Fruit fly (Drosophila melanogaster) whole organism, embryonic: ENCODE results near the gene sky.

Experiments
- Ada2b ChIP-seq: fragments of 200-800 bp; sonication (Bioruptor generic); IDR thresholded peaks from 2 replicates; pipeline ENCODE4 v1.3.6; 2022; ENCODE audit warnings: missing biosample characterization, missing genetic modification characterization
- Asciz ChIP-seq: fragments of 200-800 bp; sonication (Bioruptor generic); optimal IDR thresholded peaks from 2 replicates; lab custom pipeline; 2017; ENCODE audit warnings: missing biosample characterization, mild to moderate bottlenecking, missing genetic modification characterization, missing genetic modification reagents
- Atf3 ChIP-seq: fragments of 200-800 bp; sonication (Bioruptor generic); optimal IDR thresholded peaks from 3 replicates; lab custom pipeline; 2016; ENCODE audit warnings: missing biosample characterization, missing genetic modification characterization
- Atf6 ChIP-seq: fragments of 200-800 bp; sonication (Bioruptor generic); IDR thresholded peaks from 2 replicates; pipeline ENCODE4 v1.3.6; 2022; ENCODE audit warnings: missing biosample characterization, missing genetic modification characterization
- CG10654 ChIP-seq: fragments of 200-800 bp; sonication (Bioruptor generic); optimal IDR thresholded peaks from 2 replicates; lab custom pipeline; 2016; ENCODE audit warnings: missing biosample characterization, missing genetic modification characterization
- CG12391 ChIP-seq: fragments of 200-800 bp; sonication (Bioruptor generic); optimal IDR thresholded peaks from 3 replicates; lab custom pipeline; 2018; ENCODE audit warnings: missing biosample characterization, mild to moderate bottlenecking, missing genetic modification characterization, moderate library complexity
- CG12659 ChIP-seq: fragments of 200-800 bp; sonication (Bioruptor generic); optimal IDR thresholded peaks from 3 replicates; lab custom pipeline; 2017; ENCODE audit warnings: mild to moderate bottlenecking, missing biosample characterization, missing genetic modification reagents, missing genetic modification characterization
- CG13296 ChIP-seq: fragments of 200-800 bp; sonication (Bioruptor generic); optimal IDR thresholded peaks from 3 replicates; lab custom pipeline; 2018; ENCODE audit warnings: missing biosample characterization, mild to moderate bottlenecking, missing genetic modification characterization
- CG13775 ChIP-seq: fragments of 200-800 bp; sonication (Bioruptor generic); optimal IDR thresholded peaks from 3 replicates; lab custom pipeline; 2017; ENCODE audit warnings: missing biosample characterization, mild to moderate bottlenecking, missing genetic modification characterization
- CG16779 ChIP-seq: fragments of 200-800 bp; sonication (Bioruptor generic); IDR thresholded peaks from 2 replicates; pipeline ENCODE4 v1.3.6; 2022; ENCODE audit warnings: missing biosample characterization, missing genetic modification characterization
- CG2202 ChIP-seq: fragments of 200-800 bp; sonication (Bioruptor generic); optimal IDR thresholded peaks from 2 replicates; lab custom pipeline; 2018; ENCODE audit warnings: missing biosample characterization, mild to moderate bottlenecking, missing genetic modification characterization
- CG30020 ChIP-seq: fragments of 200-800 bp; optimal IDR thresholded peaks from 2 replicates; lab custom pipeline; 2019; ENCODE audit warnings: missing biosample characterization, mild to moderate bottlenecking, missing genetic modification characterization, moderate library complexity
- CG31365 ChIP-seq: fragments of 200-800 bp; sonication (Bioruptor generic); optimal IDR thresholded peaks from 2 replicates; lab custom pipeline; 2018; ENCODE audit warnings: missing biosample characterization, mild to moderate bottlenecking, missing genetic modification characterization
- CG31388 ChIP-seq: fragments of 200-800 bp; sonication (Bioruptor generic); optimal IDR thresholded peaks from 2 replicates; lab custom pipeline; 2016; ENCODE audit warnings: missing biosample characterization, missing genetic modification characterization
- CG32532 ChIP-seq: fragments of 200-800 bp; sonication (Bioruptor generic); IDR thresholded peaks from 2 replicates; pipeline ENCODE4 v1.3.6; 2022; ENCODE audit warnings: missing biosample characterization, missing genetic modification characterization
- CG4404 ChIP-seq: fragments of 200-800 bp; sonication (Bioruptor generic); IDR thresholded peaks from 2 replicates; pipeline ENCODE4 v1.3.6; 2022; ENCODE audit warnings: missing biosample characterization, missing genetic modification characterization
- CG6854 ChIP-seq: fragments of 200-800 bp; sonication (Bioruptor generic); optimal IDR thresholded peaks from 3 replicates; lab custom pipeline; 2017; ENCODE audit warnings: missing biosample characterization, mild to moderate bottlenecking, missing genetic modification characterization
- CG7372 ChIP-seq: fragments of 200-800 bp; sonication (Bioruptor generic); IDR thresholded peaks from 2 replicates; pipeline ENCODE4 v1.3.6; 2022; ENCODE audit warnings: missing biosample characterization, missing genetic modification characterization
- CG8290 ChIP-seq, 3 experiments: fragments of 200-800 bp; sonication (Bioruptor generic); optimal IDR thresholded peaks; 2 replicates each; lab custom pipeline; 2016 to 2019; ENCODE audit warnings: missing biosample characterization in 3 of 3, missing genetic modification characterization in 3 of 3, mild to moderate bottlenecking in 2 of 3, moderate library complexity in 1 of 3
- E2f2 ChIP-seq: fragments of 200-800 bp; sonication (Bioruptor generic); IDR thresholded peaks from 2 replicates; pipeline ENCODE4 v1.3.6; 2022; ENCODE audit warnings: missing biosample characterization, missing genetic modification characterization
- ERR ChIP-seq: fragments of 200-800 bp; sonication (Bioruptor generic); optimal IDR thresholded peaks from 2 replicates; lab custom pipeline; 2016; ENCODE audit warnings: missing biosample characterization, missing genetic modification characterization
- HLHmδ ChIP-seq: fragments of 200-800 bp; sonication (Bioruptor generic); optimal IDR thresholded peaks from 2 replicates; lab custom pipeline; 2018; ENCODE audit warnings: missing biosample characterization, mild to moderate bottlenecking, missing genetic modification characterization, moderate library complexity
- HmgZ ChIP-seq: fragments of 200-800 bp; sonication (Bioruptor generic); optimal IDR thresholded peaks from 2 replicates; lab custom pipeline; 2018; ENCODE audit warnings: missing biosample characterization, mild to moderate bottlenecking, missing genetic modification characterization
- Hmr ChIP-seq: fragments of 200-800 bp; sonication (Bioruptor generic); optimal IDR thresholded peaks from 3 replicates; lab custom pipeline; 2017; ENCODE audit warnings: mild to moderate bottlenecking, missing biosample characterization, missing genetic modification reagents, missing genetic modification characterization
- Hr51 ChIP-seq, 2 experiments: fragments of 200-800 bp; sonication (Bioruptor generic); optimal IDR thresholded peaks; 2 replicates in 1 of 2; 3 replicates in 1 of 2; lab custom pipeline; 2016 to 2018; ENCODE audit warnings: missing biosample characterization in 2 of 2, missing genetic modification characterization in 2 of 2, mild to moderate bottlenecking in 1 of 2, moderate library complexity in 1 of 2
- Kr ChIP-seq: fragments of 200-800 bp; sonication (Bioruptor generic); optimal IDR thresholded peaks from 2 replicates; lab custom pipeline; 2017; ENCODE audit warnings: missing biosample characterization, mild to moderate bottlenecking, missing genetic modification characterization
- NFAT ChIP-seq: fragments of 200-800 bp; sonication (Bioruptor generic); IDR thresholded peaks from 2 replicates; pipeline ENCODE4 v1.3.6; 2022; ENCODE audit warnings: missing biosample characterization, missing genetic modification characterization
- Nf-YC ChIP-seq: fragments of 200-800 bp; optimal IDR thresholded peaks from 3 replicates; lab custom pipeline; 2019; ENCODE audit warnings: missing biosample characterization, mild to moderate bottlenecking, missing genetic modification characterization, moderate library complexity
- NfI ChIP-seq: fragments of 200-800 bp; sonication (Bioruptor generic); optimal IDR thresholded peaks from 3 replicates; lab custom pipeline; 2018; ENCODE audit warnings: missing biosample characterization, mild to moderate bottlenecking, missing genetic modification characterization, moderate library complexity
- Six4 ChIP-seq: fragments of 200-800 bp; sonication (Bioruptor generic); optimal IDR thresholded peaks from 2 replicates; lab custom pipeline; 2016; ENCODE audit warnings: missing biosample characterization, missing genetic modification characterization
- Sox102F ChIP-seq: fragments of 200-800 bp; sonication (Bioruptor generic); optimal IDR thresholded peaks from 2 replicates; lab custom pipeline; 2018; ENCODE audit warnings: missing biosample characterization, mild to moderate bottlenecking, missing genetic modification characterization, moderate library complexity
- YL-1 ChIP-seq: fragments of 200-800 bp; sonication (Bioruptor generic); optimal IDR thresholded peaks from 3 replicates; lab custom pipeline; 2017; ENCODE audit warnings: missing biosample characterization, mild to moderate bottlenecking, missing genetic modification characterization
- ab ChIP-seq: fragments of 200-800 bp; sonication (Bioruptor generic); optimal IDR thresholded peaks from 2 replicates; lab custom pipeline; 2016; ENCODE audit warnings: missing biosample characterization, missing genetic modification characterization
- ac ChIP-seq: fragments of 200-800 bp; sonication (Bioruptor generic); optimal IDR thresholded peaks from 3 replicates; lab custom pipeline; 2017; ENCODE audit warnings: missing biosample characterization, mild to moderate bottlenecking, missing genetic modification characterization
- ap ChIP-seq: fragments of 200-800 bp; sonication (Bioruptor generic); IDR thresholded peaks from 2 replicates; pipeline ENCODE4 v1.3.6; 2022; ENCODE audit warnings: missing biosample characterization, missing genetic modification characterization
- bcd ChIP-seq: fragments of 200-800 bp; sonication (Bioruptor generic); optimal IDR thresholded peaks from 2 replicates; lab custom pipeline; 2017; ENCODE audit warnings: missing biosample characterization, mild to moderate bottlenecking, missing genetic modification characterization
- btn ChIP-seq: fragments of 200-800 bp; sonication (Bioruptor generic); optimal IDR thresholded peaks from 2 replicates; lab custom pipeline; 2016; ENCODE audit warnings: missing biosample characterization, missing genetic modification characterization
- caup ChIP-seq: fragments of 200-800 bp; sonication (Bioruptor generic); optimal IDR thresholded peaks from 3 replicates; lab custom pipeline; 2017; ENCODE audit warnings: missing biosample characterization, mild to moderate bottlenecking, missing genetic modification characterization, moderate library complexity; ENCODE audit not compliant: severe bottlenecking
- cg ChIP-seq: fragments of 200-800 bp; sonication (Bioruptor generic); optimal IDR thresholded peaks from 3 replicates; lab custom pipeline; 2019; ENCODE audit warnings: missing biosample characterization, mild to moderate bottlenecking, missing genetic modification characterization, moderate library complexity
- dm ChIP-seq: fragments of 200-800 bp; sonication (Bioruptor generic); optimal IDR thresholded peaks from 3 replicates; lab custom pipeline; 2016; ENCODE audit warnings: missing biosample characterization, missing genetic modification characterization
- fd102C ChIP-seq: fragments of 200-800 bp; sonication (Bioruptor generic); optimal IDR thresholded peaks from 2 replicates; lab custom pipeline; 2018; ENCODE audit warnings: missing biosample characterization, mild to moderate bottlenecking, missing genetic modification characterization, moderate library complexity
- knrl ChIP-seq: fragments of 200-800 bp; sonication (Bioruptor generic); IDR thresholded peaks from 3 replicates; pipeline ENCODE4 v1.3.6; 2022; ENCODE audit warnings: missing biosample characterization, missing genetic modification characterization; ENCODE audit not compliant: partially characterized antibody
- luna ChIP-seq: fragments of 200-800 bp; sonication (Bioruptor generic); optimal IDR thresholded peaks from 2 replicates; lab custom pipeline; 2016; ENCODE audit warnings: missing biosample characterization, missing genetic modification characterization
- prd ChIP-seq, 3 experiments: fragments of >200 bp in 2 of 3; fragments of 200-800 bp in 1 of 3; sonication (Bioruptor generic) in 1 of 3; optimal IDR thresholded peaks in 2 of 3; IDR thresholded peaks in 1 of 3; 2 replicates in 2 of 3; 3 replicates in 1 of 3; pipeline versions ENCODE4 v1.3.6 to Lab custom; 2017 to 2022; ENCODE audit warnings: missing biosample characterization in 1 of 3, missing genetic modification characterization in 1 of 3
- schlank ChIP-seq: fragments of 200-800 bp; sonication (Bioruptor generic); optimal IDR thresholded peaks from 2 replicates; lab custom pipeline; 2018; ENCODE audit warnings: missing biosample characterization, mild to moderate bottlenecking, missing genetic modification characterization
- seq ChIP-seq: fragments of 200-800 bp; sonication (Bioruptor generic); IDR thresholded peaks from 2 replicates; pipeline ENCODE4 v1.3.6; 2022; ENCODE audit warnings: missing biosample characterization, missing genetic modification characterization
- sisA ChIP-seq: fragments of 200-800 bp; sonication (Bioruptor generic); IDR thresholded peaks from 2 replicates; pipeline ENCODE4 v1.3.6; 2022; ENCODE audit warnings: missing biosample characterization, missing genetic modification characterization
- slou ChIP-seq: fragments of 200-800 bp; sonication (Bioruptor generic); optimal IDR thresholded peaks from 3 replicates; lab custom pipeline; 2016; ENCODE audit warnings: missing biosample characterization, missing genetic modification characterization
- tna ChIP-seq: fragments of 200-800 bp; sonication (Bioruptor generic); IDR thresholded peaks from 2 replicates; pipeline ENCODE4 v1.3.6; 2022; ENCODE audit warnings: missing biosample characterization, missing genetic modification characterization; ENCODE audit not compliant: partially characterized antibody
- zen2 ChIP-seq: fragments of 200-800 bp; sonication (Bioruptor generic); IDR thresholded peaks from 3 replicates; pipeline ENCODE4 v1.3.6; 2022; ENCODE audit warnings: missing biosample characterization, missing genetic modification characterization; ENCODE audit not compliant: partially characterized antibody

The sky gene

dm6 chr2L:20918733-20919132 lies at the start of gene sky, which contains the start of gene CG43739:
TSS of gene sky (minus strand) at chr2L:20918931.
TSS of gene CG43739 (minus strand) at chr2L:20918931.
- TF ChIP-seq HmgZ (tag; lab: Kevin White, UChicago) (peak; percentile 66), Hr51 (GFP tag; optimal IDR thresholded peaks at IDR 0.05; lab: Kevin White, UChicago) (peak in 1 of 2 experiments; percentile 35), ap (GFP tag; lab: Robert Waterston, UW) (no peak), CG12391 (tag; lab: Kevin White, UChicago) (peak; percentile 24), CG4404 (no peak), CG32532 (GFP tag; lab: Robert Waterston, UW) (peak; percentile 43; the same call in 1 of the 2 replicates), caup (GFP tag; lab: Kevin White, UChicago) (no peak), Kr (GFP tag; lab: Kevin White, UChicago) (no peak), Ada2b (GFP tag; lab: Robert Waterston, UW) (no peak), E2f2 (GFP tag; lab: Robert Waterston, UW) (peak; percentile 99), CG6854 (GFP tag; lab: Kevin White, UChicago) (no peak), ab (no peak), Hmr (no peak), ERR (GFP tag; lab: Kevin White, UChicago) (peak; percentile 40), slou (GFP tag; lab: Kevin White, UChicago) (no peak), CG2202 (tag; lab: Kevin White, UChicago) (no peak), HLHmδ (GFP tag; lab: Kevin White, UChicago) (no peak), Sox102F (GFP tag; lab: Kevin White, UChicago) (no peak), schlank (tag; lab: Kevin White, UChicago) (no peak), Atf6 (no peak), CG12659 (peak; percentile 35), Asciz (GFP tag; lab: Kevin White, UChicago) (no peak), CG31365 (no peak), seq (GFP tag; lab: Robert Waterston, UW) (no peak), fd102C (GFP tag; lab: Kevin White, UChicago) (no peak), CG31388 (GFP tag; lab: Kevin White, UChicago) (no peak), ac (GFP tag; lab: Kevin White, UChicago) (no peak), CG13296 (no peak), prd (optimal IDR thresholded peaks at IDR 0.05; lab: Kevin White, UChicago) (no peak), prd (GFP tag; IDR thresholded peaks at IDR 0.05; lab: Robert Waterston, UW) (peak; percentile 36; the same call in 1 of the 3 replicates), knrl (GFP tag; lab: Robert Waterston, UW) (peak; percentile 84), Nf-YC (tag; lab: Kevin White, UChicago) (peak; percentile 20), cg (GFP tag; lab: Kevin White, UChicago) (no peak), CG10654 (peak; percentile 17), bcd (GFP tag; lab: Kevin White, UChicago) (peak; percentile 7), CG16779 (no peak), sisA (GFP tag; lab: Robert Waterston, UW) (no peak), CG7372 (GFP tag; lab: Robert Waterston, UW) (no peak), CG13775 (GFP tag; lab: Kevin White, UChicago) (no peak), YL-1 (GFP tag; lab: Kevin White, UChicago) (no peak), NFAT (GFP tag; lab: Robert Waterston, UW) (no peak), btn (GFP tag; lab: Kevin White, UChicago) (no peak), CG8290 (GFP tag; optimal IDR thresholded peaks at IDR 0.05; lab: Kevin White, UChicago) (peak; percentile 37), CG8290 (tag; optimal IDR thresholded peaks at IDR 0.05; lab: Kevin White, UChicago) (peak in 1 of 2 experiments; percentile 66), Atf3 (GFP tag; lab: Kevin White, UChicago) (no peak), Six4 (no peak), luna (GFP tag; lab: Kevin White, UChicago) (no peak), NfI (GFP tag; lab: Kevin White, UChicago) (no peak), zen2 (GFP tag; lab: Robert Waterston, UW) (peak; percentile 80), CG30020 (tag; lab: Kevin White, UChicago) (no peak), dm (peak; percentile 21), tna (GFP tag; lab: Robert Waterston, UW) (peak; percentile 76)
